Worm (Caenorhabditis elegans): Measurements from ENCODE around the gene T06E8.2.

DNA sequence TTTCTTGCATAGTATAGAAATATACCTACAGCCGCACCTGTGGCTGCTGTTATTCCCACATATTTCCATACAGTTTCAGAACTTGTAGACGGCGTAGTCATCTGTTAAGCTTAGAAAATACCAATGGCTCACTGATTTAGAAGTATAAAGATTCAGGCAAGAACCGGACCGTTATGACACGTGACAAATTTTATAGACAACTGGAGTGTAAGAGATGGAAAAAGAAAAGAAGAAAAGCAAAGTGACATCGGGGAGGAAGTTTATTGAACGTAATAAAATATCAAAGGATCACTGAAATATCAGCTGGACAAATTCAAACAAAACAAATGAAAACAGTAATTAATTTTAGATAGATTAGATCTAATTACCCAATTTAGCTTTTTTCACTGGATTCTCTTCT, 50.0 kb downstream of the T06E8.2 start, which contains the start of gene rmd-2:
- TF ChIP-seq flt-1 (GFP tag; IDR thresholded peaks at IDR 0.05) (no peak), tra-4 (tag; optimal IDR thresholded peaks at IDR 0.05) (no peak), scrt-1 (GFP tag; IDR thresholded peaks at IDR 0.05) (no peak), tbx-37 (GFP tag; conservative IDR thresholded peaks at IDR 0.05) (no peak), F13C5.2 (tag; optimal IDR thresholded peaks at IDR 0.05) (no peak), sea-1 (GFP tag; conservative IDR thresholded peaks at IDR 0.05) (no peak)

Data from whole organism, early embryonic.